Worm (Caenorhabditis elegans) whole organism, L1 larva: ENCODE results near the gene F49C5.7.
"Not testable (repeated sequence)": the region's sequence is repeated elsewhere in the genome, so short reads cannot be mapped to it uniquely, and the experiment has no call there.

Experiments
- C04F5.9 ChIP-seq: sonication (generic microtip); optimal IDR thresholded peaks from 2 replicates; lab custom pipeline; 2016; ENCODE audit warnings: missing genetic modification characterization, missing compliant biosample characterization
- C16A3.4 ChIP-seq: fragments of 150-350 bp; optimal IDR thresholded peaks from 2 replicates; lab custom pipeline; 2014; ENCODE audit warnings: missing biosample characterization, missing genetic modification characterization
- Y116A8C.19 ChIP-seq: sonication (generic microtip); optimal IDR thresholded peaks from 2 replicates; lab custom pipeline; 2016; ENCODE audit warnings: missing compliant biosample characterization, missing genetic modification characterization, borderline replicate concordance
- alr-1 ChIP-seq: fragments of 200-800 bp; sonication (Bioruptor generic); optimal IDR thresholded peaks from 2 replicates; lab custom pipeline; 2018; ENCODE audit warnings: borderline replicate concordance, mild to moderate bottlenecking, missing genetic modification characterization, missing compliant biosample characterization
- blmp-1 ChIP-seq: fragments of 150-350 bp; optimal IDR thresholded peaks from 2 replicates; lab custom pipeline; 2014; ENCODE audit warnings: missing biosample characterization, missing genetic modification characterization
- ceh-8 ChIP-seq: fragments of 200-800 bp; sonication (Bioruptor generic); optimal IDR thresholded peaks from 2 replicates; lab custom pipeline; 2018; ENCODE audit warnings: mild to moderate bottlenecking, missing genetic modification characterization, moderate library complexity, missing compliant biosample characterization
- ceh-82 ChIP-seq, 3 experiments: fragments of 150-350 bp in 1 of 3; sonication (generic microtip) in 2 of 3; optimal IDR thresholded peaks; 2 replicates each; lab custom pipeline; 2014 to 2017; ENCODE audit warnings: missing biosample characterization in 3 of 3, missing genetic modification characterization in 3 of 3
- ces-1 ChIP-seq: fragments of 150-350 bp; optimal IDR thresholded peaks from 2 replicates; lab custom pipeline; 2014; ENCODE audit warnings: missing biosample characterization, missing genetic modification reagents, missing genetic modification characterization
- dpl-1 ChIP-seq, 3 experiments: fragments of 150-350 bp in 2 of 3; sonication (generic microtip) in 1 of 3; optimal IDR thresholded peaks; 2 replicates each; lab custom pipeline; 2014 to 2017; ENCODE audit warnings: missing biosample characterization in 3 of 3, missing genetic modification characterization in 3 of 3, missing genetic modification reagents in 3 of 3
- dsc-1 ChIP-seq: sonication (generic microtip); optimal IDR thresholded peaks from 2 replicates; lab custom pipeline; 2016; ENCODE audit warnings: mild to moderate bottlenecking, missing genetic modification characterization, missing compliant biosample characterization
- efl-1 ChIP-seq, 4 experiments: fragments of 150-350 bp; optimal IDR thresholded peaks in 3 of 4; peaks in 1 of 4; 1 replicate in 1 of 4; 2 replicates in 3 of 4; lab custom pipeline; 2014; ENCODE audit warnings: missing biosample characterization in 2 of 4, missing genetic modification characterization in 2 of 4, missing genetic modification reagents in 2 of 4
- efl-3 ChIP-seq: fragments of 200-800 bp; sonication (Bioruptor generic); optimal IDR thresholded peaks from 2 replicates; lab custom pipeline; 2018; ENCODE audit warnings: mild to moderate bottlenecking, missing genetic modification characterization, missing compliant biosample characterization
- egl-13 ChIP-seq: sonication (generic microtip); optimal IDR thresholded peaks from 2 replicates; lab custom pipeline; 2016; ENCODE audit warnings: missing genotype, missing genetic modification reagents, missing genetic modification characterization, missing compliant biosample characterization
- egl-27 ChIP-seq, 2 experiments: fragments of 150-350 bp in 1 of 2; sonication (generic microtip); optimal IDR thresholded peaks; 3 replicates each; lab custom pipeline; 2017 to 2018; ENCODE audit warnings: missing biosample characterization in 2 of 2, missing genetic modification characterization in 2 of 2, missing genetic modification reagents in 2 of 2
- fkh-4 ChIP-seq: sonication (generic microtip); optimal IDR thresholded peaks from 2 replicates; lab custom pipeline; 2016; ENCODE audit warnings: missing compliant biosample characterization, missing genetic modification characterization, borderline replicate concordance
- irx-1 ChIP-seq: sonication (generic microtip); optimal IDR thresholded peaks from 2 replicates; lab custom pipeline; 2016; ENCODE audit warnings: missing genetic modification characterization, missing compliant biosample characterization
- lin-14 ChIP-seq: fragments of 200-800 bp; sonication (Bioruptor generic); optimal IDR thresholded peaks from 2 replicates; lab custom pipeline; 2018; ENCODE audit warnings: mild to moderate bottlenecking, missing genetic modification characterization, moderate library complexity, missing compliant biosample characterization
- lin-39 ChIP-seq: fragments of 150-350 bp; optimal IDR thresholded peaks from 2 replicates; lab custom pipeline; 2014; ENCODE audit warnings: missing biosample characterization, missing genetic modification reagents, missing genetic modification characterization
- nhr-20 ChIP-seq: sonication (generic microtip); optimal IDR thresholded peaks from 2 replicates; lab custom pipeline; 2016; ENCODE audit warnings: mild to moderate bottlenecking, missing genetic modification characterization, missing compliant biosample characterization
- nhr-28 ChIP-seq: fragments of 150-350 bp; optimal IDR thresholded peaks from 2 replicates; lab custom pipeline; 2014; ENCODE audit warnings: missing biosample characterization, missing genetic modification characterization
- nhr-47 ChIP-seq: sonication (generic microtip); optimal IDR thresholded peaks from 2 replicates; lab custom pipeline; 2016; ENCODE audit warnings: mild to moderate bottlenecking, missing genetic modification characterization, moderate library complexity, missing compliant biosample characterization
- nhr-84 ChIP-seq: sonication (generic microtip); optimal IDR thresholded peaks from 2 replicates; lab custom pipeline; 2017; ENCODE audit warnings: missing biosample characterization, missing genetic modification characterization
- nhr-85 ChIP-seq: sonication (generic microtip); peaks from one replicate; lab custom pipeline; 2016; ENCODE audit warnings: missing genetic modification characterization, inconsistent platforms, missing compliant biosample characterization
- nhr-90 ChIP-seq: sonication (generic microtip); optimal IDR thresholded peaks from 2 replicates; lab custom pipeline; 2016; ENCODE audit warnings: mild to moderate bottlenecking, missing genetic modification characterization, missing compliant biosample characterization; ENCODE audit not compliant: poor library complexity
- pag-3 ChIP-seq: sonication (generic microtip); optimal IDR thresholded peaks from 2 replicates; lab custom pipeline; 2017; ENCODE audit warnings: missing genetic modification characterization, mild to moderate bottlenecking, missing compliant biosample characterization, antibody characterized with exemption, borderline replicate concordance; ENCODE audit not compliant: insufficient read depth
- pqm-1 ChIP-seq: sonication (generic microtip); optimal IDR thresholded peaks from 3 replicates; lab custom pipeline; 2017; ENCODE audit warnings: missing biosample characterization, missing genetic modification characterization
- tlp-1 ChIP-seq: fragments of 150-350 bp; optimal IDR thresholded peaks from 2 replicates; lab custom pipeline; 2014; ENCODE audit warnings: missing biosample characterization, missing genetic modification characterization
- unc-130 ChIP-seq: fragments of 150-350 bp; optimal IDR thresholded peaks from 2 replicates; lab custom pipeline; 2017; ENCODE audit warnings: missing biosample characterization, missing genetic modification characterization, inconsistent platforms
- unc-30 ChIP-seq: sonication (generic microtip); optimal IDR thresholded peaks from 2 replicates; lab custom pipeline; 2017; ENCODE audit warnings: missing biosample characterization, missing genetic modification characterization
- unc-62 ChIP-seq: fragments of 150-350 bp; optimal IDR thresholded peaks from 2 replicates; lab custom pipeline; 2014; ENCODE audit warnings: missing biosample characterization, missing genetic modification reagents, missing genetic modification characterization
- xbp-1 ChIP-seq: sonication (generic microtip); optimal IDR thresholded peaks from 2 replicates; lab custom pipeline; 2016; ENCODE audit warnings: missing genetic modification characterization, missing compliant biosample characterization
- zip-4 ChIP-seq: fragments of 200-800 bp; sonication (Bioruptor generic); optimal IDR thresholded peaks from 2 replicates; lab custom pipeline; 2018; ENCODE audit warnings: mild to moderate bottlenecking, missing genetic modification characterization, moderate library complexity, missing compliant biosample characterization
- ztf-4 ChIP-seq: fragments of 150-350 bp; optimal IDR thresholded peaks from 2 replicates; lab custom pipeline; 2014; ENCODE audit warnings: missing biosample characterization, missing genetic modification characterization

The F49C5.7 gene

DNA sequence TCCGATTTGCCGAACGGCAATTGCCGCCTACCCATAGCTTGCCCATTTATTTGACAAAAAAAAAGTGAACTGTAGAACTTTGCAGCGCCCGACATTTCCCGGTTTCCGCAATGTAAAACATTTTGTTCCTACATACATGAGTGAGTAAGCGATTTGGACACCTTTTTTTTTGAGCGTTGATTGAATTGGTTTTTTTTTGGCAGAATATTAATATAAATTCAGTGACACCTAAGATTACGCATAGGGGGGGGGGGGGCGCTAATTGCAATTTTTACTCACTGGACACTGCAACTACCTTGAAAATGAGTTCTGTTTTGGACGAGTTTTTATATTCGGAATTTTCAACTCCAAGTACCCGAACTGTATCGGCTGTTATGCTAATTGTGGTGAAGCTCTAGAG lies 40.4 kb upstream of the F49C5.7 start, which contains the start of gene srx-118 (continued):
- TF ChIP-seq lin-39 (tag; lab: Kevin White, UChicago) (no peak), unc-130 (tag; lab: Kevin White, UChicago) (no peak), ceh-82 (tag; optimal IDR thresholded peaks at IDR 0.05; lab: Kevin White, UChicago) (no peak)

DNA sequence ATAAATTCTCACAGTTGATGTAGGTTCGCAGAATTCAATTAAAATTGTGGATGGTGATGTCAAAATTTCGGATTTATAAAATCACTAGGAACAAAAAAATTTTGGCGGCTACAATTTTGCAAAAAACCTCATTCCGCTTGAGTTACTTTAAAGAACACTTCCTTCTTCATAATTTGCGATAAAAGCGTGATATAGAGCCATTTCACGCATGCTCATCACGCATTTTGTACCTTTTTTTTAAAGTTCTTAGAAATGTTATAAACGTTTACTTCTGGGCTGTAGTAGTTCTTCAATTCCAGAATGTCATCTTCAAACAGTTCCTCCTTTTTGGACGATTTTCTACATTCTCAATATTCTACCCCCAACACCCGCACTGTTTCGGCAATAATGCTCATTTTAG lies 38.0 kb upstream of the F49C5.7 start, which contains the start of gene srx-119:
Gene srx-119 (plus strand): TSS at position 301 of the 400 bp plus-strand sequence.
- TF ChIP-seq Y116A8C.19 (tag; lab: Kevin White, UChicago) (no peak), blmp-1 (tag; lab: Kevin White, UChicago) (no peak), egl-27 (tag; optimal IDR thresholded peaks at IDR 0.05; lab: Kevin White, UChicago) (no peak), efl-3 (GFP tag; lab: Kevin White, UChicago) (no peak), fkh-4 (tag; lab: Kevin White, UChicago) (no peak), nhr-85 (no peak), pqm-1 (no peak), tlp-1 (tag; lab: Kevin White, UChicago) (no peak)

DNA sequence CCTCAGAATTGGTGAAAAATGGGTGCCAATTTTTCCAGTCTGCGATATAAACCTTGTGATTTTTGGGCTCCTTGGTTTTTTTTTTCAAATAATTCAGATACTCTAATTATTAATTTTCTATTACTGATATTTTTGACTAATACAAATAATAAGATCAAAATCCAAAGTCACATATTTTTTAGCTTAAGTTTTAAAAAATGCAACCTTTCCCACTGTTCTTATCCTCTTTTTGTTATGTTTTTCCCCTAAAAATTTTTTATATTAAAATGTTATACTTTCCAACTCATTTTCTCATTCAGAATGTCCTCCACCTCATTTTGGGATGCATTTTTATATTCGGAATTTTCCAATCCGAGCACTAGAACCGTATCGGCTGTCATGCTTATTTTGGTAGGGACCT lies 35.0 kb upstream of the F49C5.7 start, which contains the start of gene srx-120:
Gene srx-120 (plus strand): TSS at position 301 of the 400 bp plus-strand sequence.
- TF ChIP-seq nhr-28 (no peak), nhr-85 (no peak), dpl-1 (GFP tag; optimal IDR thresholded peaks at IDR 0.05; lab: Kevin White, UChicago) (no peak), lin-14 (GFP tag; lab: Kevin White, UChicago) (no peak), zip-4 (GFP tag; lab: Kevin White, UChicago) (no peak), ces-1 (no peak), xbp-1 (no peak), C04F5.9 (tag; lab: Kevin White, UChicago) (no peak)
- TF ChIP-seq, all 84 proteins: peak for 0

DNA sequence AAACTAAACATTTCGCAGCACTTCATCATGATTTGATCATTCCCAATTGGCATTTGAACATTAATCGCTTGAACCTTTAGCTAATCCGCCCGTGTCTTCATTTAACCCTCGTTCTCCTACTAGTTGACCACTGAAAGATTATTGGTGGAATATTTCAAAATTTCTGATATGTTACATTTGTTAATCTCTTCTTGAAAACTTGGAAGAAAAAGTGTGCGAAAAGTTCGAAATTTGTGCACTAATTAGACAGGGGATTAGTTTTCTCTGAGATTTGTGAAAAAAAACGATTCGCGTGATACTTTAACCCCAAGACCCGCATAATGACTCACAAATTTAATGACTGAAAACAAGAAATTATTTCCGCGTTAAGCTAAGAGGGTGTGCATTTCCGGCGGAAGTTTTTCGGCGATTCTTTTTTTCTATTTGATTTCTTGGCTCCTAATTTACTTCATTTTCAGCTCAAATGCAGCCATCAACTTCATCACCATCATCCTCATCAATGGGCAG lies 30.6 kb upstream of the F49C5.7 start, which contains the start of gene nimk-1:
Gene nimk-1 (plus strand): TSS at position 457 of the 507 bp plus-strand sequence.
- TF ChIP-seq egl-13 (tag; lab: Kevin White, UChicago) (no peak), dsc-1 (tag; lab: Kevin White, UChicago) (peak; percentile 64), ztf-4 (tag; lab: Kevin White, UChicago) (no peak), xbp-1 (no peak)

DNA sequence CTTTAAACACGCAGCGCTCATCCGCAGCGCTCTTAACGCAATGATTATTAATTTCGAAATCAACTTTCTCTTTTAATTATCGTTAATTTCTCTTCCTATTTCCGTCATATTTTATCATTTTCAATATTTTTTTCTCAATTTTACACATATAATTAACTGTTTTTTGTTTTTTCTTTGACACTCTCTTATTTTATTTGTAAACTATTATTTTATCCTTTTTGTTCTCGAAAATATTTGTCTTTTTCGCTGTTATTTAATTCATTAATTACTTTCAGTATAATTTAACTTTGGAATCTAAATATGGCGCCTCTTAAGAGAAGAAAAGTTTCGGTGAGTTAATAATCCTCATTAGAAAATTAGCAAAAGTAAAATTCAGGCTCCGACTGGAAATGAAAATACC lies 29.7 kb upstream of the F49C5.7 start, which contains the start of gene F49C5.3:
Gene F49C5.3 (plus strand): TSS at position 301 of the 400 bp plus-strand sequence.
- not testable (repeated sequence) for TF ChIP-seq nhr-20, C16A3.4, ztf-4 (tag; lab: Kevin White, UChicago)

DNA sequence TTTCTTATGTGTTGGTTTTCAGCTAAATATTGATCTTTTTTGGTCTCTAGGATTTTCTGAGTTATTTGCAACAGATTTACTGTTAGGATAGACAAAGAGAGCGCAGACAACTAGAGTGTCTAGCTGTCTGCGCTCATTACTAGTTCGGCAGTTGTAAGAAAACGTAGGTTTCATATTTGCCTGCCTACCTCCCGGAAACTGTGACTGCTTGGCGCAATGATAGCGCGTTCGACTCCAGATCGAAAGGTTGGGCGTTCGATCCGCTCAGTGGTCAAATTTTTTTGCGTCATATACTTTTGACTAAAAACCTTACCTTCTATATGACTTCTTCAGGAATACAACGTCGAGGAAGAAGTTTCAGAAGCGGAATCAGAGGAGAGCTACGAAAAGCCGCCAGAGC lies 26.6 kb upstream of the F49C5.7 start:
- TF ChIP-seq unc-30 (tag; lab: Kevin White, UChicago) (no peak), unc-62 (GFP tag; lab: Kevin White, UChicago) (no peak), ceh-82 (tag; optimal IDR thresholded peaks at IDR 0.05; lab: Kevin White, UChicago) (no peak), ztf-4 (tag; lab: Kevin White, UChicago) (no peak), ceh-8 (GFP tag; lab: Kevin White, UChicago) (no peak), alr-1 (tag; lab: Kevin White, UChicago) (no peak), efl-1 (optimal IDR thresholded peaks at IDR 0.05; lab: Kevin White, UChicago) (no peak), efl-1 (GFP tag; optimal IDR thresholded peaks at IDR 0.05 in 1 of 2; lab: Kevin White, UChicago) (no peak), nhr-90 (tag; lab: Kevin White, UChicago) (no peak), nhr-84 (tag; lab: Kevin White, UChicago) (no peak), pag-3 (no peak), irx-1 (tag; lab: Kevin White, UChicago) (no peak), nhr-47 (no peak)
